Fruit fly (Drosophila melanogaster) whole organism, wandering third instar larva: Measurements from ENCODE around the gene CG14839.

Experiments
- GATAd ChIP-seq: sonication (Bioruptor generic); optimal IDR thresholded peaks from 2 replicates; lab custom pipeline; 2016; ENCODE audit warnings: missing biosample characterization, missing genetic modification characterization
- Hnf4 ChIP-seq: fragments of 200-800 bp; sonication (Bioruptor generic); optimal IDR thresholded peaks from 2 replicates; lab custom pipeline; 2016; ENCODE audit warnings: missing biosample characterization, mild to moderate bottlenecking, missing genetic modification characterization
- Hr78 ChIP-seq: fragments of >200 bp; optimal IDR thresholded peaks from 2 replicates; lab custom pipeline; 2017; ENCODE audit warnings: missing biosample characterization, missing genetic modification characterization
- Hr83 ChIP-seq: fragments of 200-300 bp; sonication (Bioruptor generic); optimal IDR thresholded peaks from 2 replicates; lab custom pipeline; 2016; ENCODE audit warnings: missing biosample characterization, mild to moderate bottlenecking, missing genetic modification characterization, moderate library complexity; ENCODE audit not compliant: poor library complexity, severe bottlenecking
- Mio ChIP-seq: sonication (Bioruptor generic); optimal IDR thresholded peaks from 2 replicates; lab custom pipeline; 2016; ENCODE audit warnings: missing biosample characterization, missing genetic modification characterization
- OdsH ChIP-seq: fragments of 200-800 bp; sonication (Bioruptor generic); optimal IDR thresholded peaks from 2 replicates; lab custom pipeline; 2016; ENCODE audit warnings: missing biosample characterization, mild to moderate bottlenecking, missing genetic modification characterization
- Rel ChIP-seq, 2 experiments: fragments of 200-800 bp; sonication (Bioruptor generic) in 1 of 2; optimal IDR thresholded peaks; 2 replicates in 1 of 2; 3 replicates in 1 of 2; lab custom pipeline; 2016 to 2019; ENCODE audit warnings: mild to moderate bottlenecking in 2 of 2, missing biosample characterization in 2 of 2, missing genetic modification characterization in 2 of 2, moderate library complexity in 1 of 2
- Vsx2 ChIP-seq: fragments of 200-300, 225-300 bp; sonication (Bioruptor generic); optimal IDR thresholded peaks from 2 replicates; lab custom pipeline; 2018; ENCODE audit warnings: missing biosample characterization, missing genetic modification characterization; ENCODE audit not compliant: partially characterized antibody
- ey ChIP-seq: fragments of 200-800 bp; sonication (Bioruptor generic); optimal IDR thresholded peaks from 2 replicates; lab custom pipeline; 2016; ENCODE audit warnings: missing biosample characterization, missing genetic modification characterization
- foxo ChIP-seq, 2 experiments: fragments of 200-800 bp; sonication (Bioruptor generic); optimal IDR thresholded peaks; 2 replicates in 1 of 2; 3 replicates in 1 of 2; lab custom pipeline; 2016 to 2017; ENCODE audit warnings: missing biosample characterization in 2 of 2, missing genetic modification characterization in 2 of 2
- fru ChIP-seq: fragments of 200-800 bp; sonication (Bioruptor generic); optimal IDR thresholded peaks from 3 replicates; lab custom pipeline; 2016; ENCODE audit warnings: missing biosample characterization, mild to moderate bottlenecking, missing genetic modification characterization
- lola ChIP-seq: fragments of >200 bp; optimal IDR thresholded peaks from 2 replicates; lab custom pipeline; 2017; ENCODE audit warnings: missing biosample characterization, missing genetic modification characterization
- psq ChIP-seq: fragments of 200-800 bp; sonication (Bioruptor generic); optimal IDR thresholded peaks from 3 replicates; lab custom pipeline; 2017; ENCODE audit warnings: missing biosample characterization, mild to moderate bottlenecking, missing genetic modification characterization, moderate library complexity
- usp ChIP-seq: fragments of >200 bp; optimal IDR thresholded peaks from 2 replicates; lab custom pipeline; 2017; ENCODE audit warnings: missing biosample characterization, missing genetic modification characterization

DNA sequence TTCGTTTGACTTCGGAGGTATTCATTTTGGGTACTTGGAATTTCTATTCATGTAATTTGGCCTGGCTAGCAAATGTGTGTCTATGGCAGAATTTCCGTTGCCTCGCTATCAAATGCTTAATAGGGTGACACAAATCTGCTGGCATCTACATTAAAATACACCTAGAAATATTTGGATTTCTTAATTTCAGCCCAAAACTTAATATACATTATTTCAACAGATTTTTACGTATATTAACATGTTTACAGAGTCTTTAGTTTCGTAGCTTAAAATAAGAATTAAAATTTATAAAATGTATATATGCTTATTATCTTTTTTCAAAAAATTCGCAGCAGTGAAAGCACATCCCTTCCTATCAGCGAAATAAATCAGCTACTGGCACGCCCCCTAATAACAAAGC is 33.1 kb upstream of the CG14839 start, which contains the start of gene CG9624:
- TF ChIP-seq lola (GFP tag; lab: Kevin White, UChicago), result no peak
- TF ChIP-seq psq (GFP tag; lab: Kevin White, UChicago), result no peak
- no peak for TF ChIP-seq Rel (GFP tag; optimal IDR thresholded peaks at IDR 0.05; lab: Kevin White, UChicago)
- TF ChIP-seq Rel (tag; optimal IDR thresholded peaks at IDR 0.05; lab: Kevin White, UChicago), result no peak
- TF ChIP-seq Hr83 (GFP tag; lab: Kevin White, UChicago), result no peak
- TF ChIP-seq Hnf4, result no peak
- TF ChIP-seq Mio, result no peak
- no peak for TF ChIP-seq GATAd (GFP tag; lab: Kevin White, UChicago)
- no peak for TF ChIP-seq fru
- TF ChIP-seq OdsH (GFP tag; lab: Kevin White, UChicago), result no peak
- TF ChIP-seq Hr78 (GFP tag; lab: Kevin White, UChicago), result no peak
- no peak for TF ChIP-seq usp (GFP tag; lab: Kevin White, UChicago)
- TF ChIP-seq ey (GFP tag; lab: Kevin White, UChicago), result no peak
- TF ChIP-seq Vsx2 (GFP tag; lab: Kevin White, UChicago), result no peak
- no peak for TF ChIP-seq foxo (GFP tag; optimal IDR thresholded peaks at IDR 0.05; lab: Kevin White, UChicago)
